Worm (Caenorhabditis elegans) whole organism, L1 larva: ENCODE results near the gene F02H6.6.

Source experiments
- fos-1 ChIP-seq: fragments of 150-350 bp; optimal IDR thresholded peaks from 2 replicates; lab custom pipeline; 2014; ENCODE audit warnings: missing biosample characterization, missing genetic modification characterization
- mdl-1 ChIP-seq, 2 experiments: fragments of 150-350 bp; optimal IDR thresholded peaks; 2 replicates each; lab custom pipeline; 2014 to 2017; ENCODE audit warnings: missing biosample characterization in 2 of 2, missing genetic modification characterization in 2 of 2, inconsistent platforms in 1 of 2
- pqm-1 ChIP-seq: sonication (generic microtip); optimal IDR thresholded peaks from 3 replicates; lab custom pipeline; 2017; ENCODE audit warnings: missing biosample characterization, missing genetic modification characterization
- unc-62 ChIP-seq: fragments of 150-350 bp; optimal IDR thresholded peaks from 2 replicates; lab custom pipeline; 2014; ENCODE audit warnings: missing biosample characterization, missing genetic modification reagents, missing genetic modification characterization

DNA sequence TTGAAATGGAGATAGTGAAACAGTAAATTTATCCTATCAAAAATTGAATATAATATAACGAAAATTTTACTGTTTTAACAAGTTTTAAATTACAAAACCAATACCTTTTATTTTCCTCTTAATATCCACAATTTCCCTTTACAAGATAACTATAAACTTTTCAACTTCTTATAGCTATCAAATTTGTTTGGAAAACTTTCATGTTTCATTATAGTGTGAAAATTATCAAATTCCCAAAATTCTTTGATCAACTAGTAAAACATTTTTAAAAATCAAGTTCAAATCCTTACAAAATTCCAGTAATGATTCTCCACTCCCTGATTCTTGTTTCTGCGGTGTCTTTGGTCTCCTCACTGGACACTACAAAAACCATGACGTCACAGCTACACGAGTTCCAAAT is 48.6 kb downstream of the F02H6.6 start, which contains the start of gene R05A10.1:
- TF ChIP-seq mdl-1 (tag; optimal IDR thresholded peaks at IDR 0.05; lab: Kevin White, UChicago) (no peak), unc-62 (GFP tag; lab: Kevin White, UChicago) (no peak), pqm-1 (tag; lab: Kevin White, UChicago) (no peak), fos-1 (tag; lab: Kevin White, UChicago) (no peak)
